Worm (Caenorhabditis elegans) whole organism, L1 larva: Measurements from ENCODE around the gene srd-18.
"Not testable (repeated sequence)": the region's sequence is repeated elsewhere in the genome, so short reads cannot be mapped to it uniquely, and the experiment has no call there.

Experiments used
- C16A3.4 ChIP-seq: fragments of 150-350 bp; optimal IDR thresholded peaks from 2 replicates; lab custom pipeline; 2014; ENCODE audit warnings: missing biosample characterization, missing genetic modification characterization
- C34B4.2 ChIP-seq: sonication (generic microtip); optimal IDR thresholded peaks from 2 replicates; lab custom pipeline; 2017; ENCODE audit warnings: mild to moderate bottlenecking, missing genetic modification characterization, missing compliant biosample characterization
- F16B12.6 ChIP-seq: fragments of 150-350 bp; optimal IDR thresholded peaks from 2 replicates; lab custom pipeline; 2014; ENCODE audit warnings: missing biosample characterization, missing genetic modification characterization
- Y116A8C.19 ChIP-seq: sonication (generic microtip); optimal IDR thresholded peaks from 2 replicates; lab custom pipeline; 2016; ENCODE audit warnings: missing compliant biosample characterization, missing genetic modification characterization, borderline replicate concordance
- aha-1 ChIP-seq: fragments of 150-350 bp; optimal IDR thresholded peaks from 2 replicates; lab custom pipeline; 2014; ENCODE audit warnings: missing biosample characterization, missing genetic modification characterization
- alr-1 ChIP-seq: fragments of 200-800 bp; sonication (Bioruptor generic); optimal IDR thresholded peaks from 2 replicates; lab custom pipeline; 2018; ENCODE audit warnings: borderline replicate concordance, mild to moderate bottlenecking, missing genetic modification characterization, missing compliant biosample characterization
- aly-2 ChIP-seq: fragments of 150-350 bp; optimal IDR thresholded peaks from 2 replicates; lab custom pipeline; 2014; ENCODE audit warnings: missing biosample characterization, missing genetic modification characterization
- blmp-1 ChIP-seq: fragments of 150-350 bp; optimal IDR thresholded peaks from 2 replicates; lab custom pipeline; 2014; ENCODE audit warnings: missing biosample characterization, missing genetic modification characterization
- ceh-90 ChIP-seq: sonication (generic microtip); optimal IDR thresholded peaks from 2 replicates; lab custom pipeline; 2016; ENCODE audit warnings: missing genetic modification characterization, missing compliant biosample characterization
- ces-1 ChIP-seq: fragments of 150-350 bp; optimal IDR thresholded peaks from 2 replicates; lab custom pipeline; 2014; ENCODE audit warnings: missing biosample characterization, missing genetic modification reagents, missing genetic modification characterization
- dsc-1 ChIP-seq: sonication (generic microtip); optimal IDR thresholded peaks from 2 replicates; lab custom pipeline; 2016; ENCODE audit warnings: mild to moderate bottlenecking, missing genetic modification characterization, missing compliant biosample characterization
- efl-1 ChIP-seq, 4 experiments: fragments of 150-350 bp; optimal IDR thresholded peaks in 3 of 4; peaks in 1 of 4; 1 replicate in 1 of 4; 2 replicates in 3 of 4; lab custom pipeline; 2014; ENCODE audit warnings: missing biosample characterization in 2 of 4, missing genetic modification characterization in 2 of 4, missing genetic modification reagents in 2 of 4
- efl-3 ChIP-seq: fragments of 200-800 bp; sonication (Bioruptor generic); optimal IDR thresholded peaks from 2 replicates; lab custom pipeline; 2018; ENCODE audit warnings: mild to moderate bottlenecking, missing genetic modification characterization, missing compliant biosample characterization
- elt-2 ChIP-seq: sonication (generic microtip); optimal IDR thresholded peaks from 2 replicates; lab custom pipeline; 2016; ENCODE audit warnings: missing genetic modification characterization, mild to moderate bottlenecking, inconsistent platforms, missing compliant biosample characterization, missing genetic modification reagents
- elt-3 ChIP-seq, 6 experiments: fragments of 150-350 bp in 1 of 6; sonication (generic microtip); optimal IDR thresholded peaks; 2 replicates each; lab custom pipeline; 2017 to 2018; ENCODE audit warnings: missing biosample characterization in 6 of 6, missing genetic modification characterization in 6 of 6, inconsistent platforms in 1 of 6
- ets-5 ChIP-seq: fragments of 200-800 bp; sonication (Bioruptor generic); IDR thresholded peaks from 2 replicates; pipeline ENCODE4 v1.3.6; 2022; ENCODE audit warnings: missing genetic modification characterization, missing compliant biosample characterization
- fos-1 ChIP-seq: fragments of 150-350 bp; optimal IDR thresholded peaks from 2 replicates; lab custom pipeline; 2014; ENCODE audit warnings: missing biosample characterization, missing genetic modification characterization
- grh-1 ChIP-seq: fragments of 200-800 bp; sonication (Bioruptor generic); IDR thresholded peaks from 2 replicates; pipeline ENCODE4 v1.3.6; 2022; ENCODE audit warnings: missing genetic modification reagents, missing genetic modification characterization, missing compliant biosample characterization
- hlh-17 ChIP-seq: fragments of 200-800 bp; sonication (Bioruptor generic); optimal IDR thresholded peaks from 2 replicates; lab custom pipeline; 2018; ENCODE audit warnings: missing genetic modification characterization, mild to moderate bottlenecking, missing compliant biosample characterization, moderate library complexity, borderline replicate concordance
- hlh-4 ChIP-seq: sonication (generic microtip); optimal IDR thresholded peaks from 2 replicates; lab custom pipeline; 2016; ENCODE audit warnings: mild to moderate bottlenecking, missing genetic modification characterization, missing compliant biosample characterization
- irx-1 ChIP-seq: sonication (generic microtip); optimal IDR thresholded peaks from 2 replicates; lab custom pipeline; 2016; ENCODE audit warnings: missing genetic modification characterization, missing compliant biosample characterization
- jun-1 ChIP-seq: fragments of 150-350 bp; optimal IDR thresholded peaks from 2 replicates; lab custom pipeline; 2014; ENCODE audit warnings: missing biosample characterization, missing genetic modification reagents, missing genetic modification characterization
- lin-15B ChIP-seq: fragments of 150-350 bp; sonication (generic microtip); optimal IDR thresholded peaks from 3 replicates; lab custom pipeline; 2014; ENCODE audit warnings: missing biosample characterization, missing genetic modification characterization
- lir-3 ChIP-seq: sonication (generic microtip); optimal IDR thresholded peaks from 2 replicates; lab custom pipeline; 2016; ENCODE audit warnings: mild to moderate bottlenecking, missing genetic modification characterization, moderate library complexity, missing compliant biosample characterization; ENCODE audit not compliant: poor library complexity
- mdl-1 ChIP-seq, 2 experiments: fragments of 150-350 bp; optimal IDR thresholded peaks; 2 replicates each; lab custom pipeline; 2014 to 2017; ENCODE audit warnings: missing biosample characterization in 2 of 2, missing genetic modification characterization in 2 of 2, inconsistent platforms in 1 of 2
- mep-1 ChIP-seq: fragments of 150-350 bp; optimal IDR thresholded peaks from 2 replicates; lab custom pipeline; 2014; ENCODE audit warnings: missing biosample characterization, missing genetic modification characterization
- nhr-12 ChIP-seq: sonication (generic microtip); optimal IDR thresholded peaks from 2 replicates; lab custom pipeline; 2017; ENCODE audit warnings: missing biosample characterization, missing genetic modification characterization
- nhr-237 ChIP-seq: fragments of 150-350 bp; optimal IDR thresholded peaks from 2 replicates; lab custom pipeline; 2014; ENCODE audit warnings: missing biosample characterization, missing genetic modification characterization
- nhr-28 ChIP-seq: fragments of 150-350 bp; optimal IDR thresholded peaks from 2 replicates; lab custom pipeline; 2014; ENCODE audit warnings: missing biosample characterization, missing genetic modification characterization
- nhr-71 ChIP-seq: sonication (generic microtip); optimal IDR thresholded peaks from 2 replicates; lab custom pipeline; 2016; ENCODE audit warnings: mild to moderate bottlenecking, missing genetic modification characterization, moderate library complexity, missing compliant biosample characterization
- nhr-77 ChIP-seq: fragments of 150-350 bp; optimal IDR thresholded peaks from 2 replicates; lab custom pipeline; 2014; ENCODE audit warnings: missing biosample characterization, missing genetic modification characterization
- nhr-84 ChIP-seq: sonication (generic microtip); optimal IDR thresholded peaks from 2 replicates; lab custom pipeline; 2017; ENCODE audit warnings: missing biosample characterization, missing genetic modification characterization
- pax-3 ChIP-seq: fragments of 200-800 bp; sonication (Bioruptor generic); optimal IDR thresholded peaks from 2 replicates; lab custom pipeline; 2018; ENCODE audit warnings: mild to moderate bottlenecking, missing genetic modification characterization, moderate library complexity, missing compliant biosample characterization
- skn-1 ChIP-seq: fragments of 150-350 bp; optimal IDR thresholded peaks from 2 replicates; lab custom pipeline; 2014; ENCODE audit warnings: missing biosample characterization, missing genetic modification characterization
- snu-23 ChIP-seq: sonication (generic microtip); optimal IDR thresholded peaks from 2 replicates; lab custom pipeline; 2016; ENCODE audit warnings: missing genetic modification characterization, missing compliant biosample characterization
- sox-4 ChIP-seq: sonication (generic microtip); optimal IDR thresholded peaks from 2 replicates; lab custom pipeline; 2016; ENCODE audit warnings: missing genetic modification characterization, missing compliant biosample characterization
- swsn-7 ChIP-seq: sonication (generic microtip); optimal IDR thresholded peaks from 2 replicates; lab custom pipeline; 2016; ENCODE audit warnings: missing genetic modification characterization, missing compliant biosample characterization
- tbx-2 ChIP-seq: sonication (generic microtip); optimal IDR thresholded peaks from 2 replicates; lab custom pipeline; 2016; ENCODE audit warnings: missing genetic modification characterization, missing compliant biosample characterization
- unc-130 ChIP-seq: fragments of 150-350 bp; optimal IDR thresholded peaks from 2 replicates; lab custom pipeline; 2017; ENCODE audit warnings: missing biosample characterization, missing genetic modification characterization, inconsistent platforms
- ztf-4 ChIP-seq: fragments of 150-350 bp; optimal IDR thresholded peaks from 2 replicates; lab custom pipeline; 2014; ENCODE audit warnings: missing biosample characterization, missing genetic modification characterization

Gene srd-18

DNA sequence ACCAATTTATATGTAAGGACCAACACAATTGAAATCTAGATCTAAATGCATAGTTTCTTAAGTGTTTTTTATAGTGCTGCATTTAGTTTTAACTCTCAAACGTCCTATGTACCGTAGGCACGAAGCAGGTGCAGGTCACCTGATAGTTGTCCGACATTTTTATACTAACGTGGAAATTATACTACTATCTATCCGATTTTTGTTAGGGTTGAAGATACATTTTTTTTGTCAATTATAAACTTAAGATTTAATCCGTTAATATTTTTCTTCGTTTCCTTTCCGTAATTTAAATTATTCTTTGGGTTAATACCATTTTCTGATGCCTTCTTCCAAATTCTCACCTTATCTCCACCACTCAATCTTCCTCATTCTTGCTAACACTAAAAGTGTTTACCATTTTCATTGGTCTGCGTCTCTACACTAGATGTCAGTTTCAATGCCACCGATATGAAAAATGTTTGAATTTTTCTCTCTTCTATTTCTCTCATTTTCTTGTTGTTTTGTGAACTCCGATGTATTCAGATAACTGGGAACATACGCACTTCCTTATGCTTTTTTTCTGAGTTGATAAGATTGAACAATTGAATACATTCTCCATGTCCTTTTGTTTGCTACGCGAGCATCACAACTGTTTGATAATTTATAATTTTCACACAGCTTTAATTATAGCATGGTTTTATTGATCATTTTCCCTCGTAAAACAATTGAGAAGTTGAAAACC lies 18.7 kb upstream of the srd-18 start, which contains the start of gene Y2H9A.4 (continued):
- no peak for TF ChIP-seq jun-1 (tag; lab: Kevin White, UChicago)
- no peak for TF ChIP-seq nhr-28 (tag; lab: Kevin White, UChicago)
- TF ChIP-seq elt-2 = no peak
- no peak for TF ChIP-seq ets-5 (GFP tag; lab: Robert Waterston, UW)
- TF ChIP-seq C34B4.2 (tag; lab: Kevin White, UChicago) = no peak
- no peak for TF ChIP-seq ces-1 (GFP tag; lab: Kevin White, UChicago)
- no peak for TF ChIP-seq hlh-17
- TF ChIP-seq ceh-90 = no peak
- no peak for TF ChIP-seq lin-15B
- no peak for TF ChIP-seq grh-1 (GFP tag; lab: Robert Waterston, UW)
- no peak for TF ChIP-seq ztf-4
- TF ChIP-seq Y116A8C.19 (tag; lab: Kevin White, UChicago) = no peak
- peak in 1 of 2 experiments; percentile 4 for TF ChIP-seq efl-1 (optimal IDR thresholded peaks at IDR 0.05; lab: Kevin White, UChicago)
- TF ChIP-seq efl-1 (GFP tag; optimal IDR thresholded peaks at IDR 0.05 in 1 of 2; lab: Kevin White, UChicago) = no peak
- TF ChIP-seq skn-1 (tag; lab: Kevin White, UChicago) = no peak
- TF ChIP-seq alr-1 (tag; lab: Kevin White, UChicago) = no peak
- TF ChIP-seq F16B12.6 (tag; lab: Kevin White, UChicago) = no peak

DNA sequence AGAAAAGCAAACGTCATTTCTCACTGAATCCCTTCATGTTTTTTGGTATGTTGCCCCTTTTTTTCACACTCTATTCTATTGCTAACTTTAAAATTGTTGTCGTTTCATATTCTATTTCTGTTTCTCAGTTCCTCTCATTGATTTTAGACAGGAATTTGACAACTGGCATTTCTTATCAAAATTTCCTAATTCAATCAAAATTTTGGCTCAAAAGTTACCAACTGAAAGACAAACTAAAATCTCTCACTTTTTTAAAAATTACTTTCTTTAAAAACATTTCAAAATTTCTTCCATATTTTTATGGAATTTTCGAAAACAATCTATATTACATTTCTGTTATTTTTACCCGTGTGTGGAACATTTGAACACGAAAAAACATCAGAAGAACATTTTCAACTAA lies 16.9 kb upstream of the srd-18 start, which contains the start of gene Y2H9A.6:
Gene Y2H9A.6, plus strand, starts transcription at position 301 of the 400 bp plus-strand sequence.
- not testable (repeated sequence) for TF ChIP-seq efl-1 (optimal IDR thresholded peaks at IDR 0.05; lab: Kevin White, UChicago); efl-1 (GFP tag; optimal IDR thresholded peaks at IDR 0.05 in 1 of 2; lab: Kevin White, UChicago); irx-1 (tag; lab: Kevin White, UChicago); pax-3 (tag; lab: Kevin White, UChicago)

DNA sequence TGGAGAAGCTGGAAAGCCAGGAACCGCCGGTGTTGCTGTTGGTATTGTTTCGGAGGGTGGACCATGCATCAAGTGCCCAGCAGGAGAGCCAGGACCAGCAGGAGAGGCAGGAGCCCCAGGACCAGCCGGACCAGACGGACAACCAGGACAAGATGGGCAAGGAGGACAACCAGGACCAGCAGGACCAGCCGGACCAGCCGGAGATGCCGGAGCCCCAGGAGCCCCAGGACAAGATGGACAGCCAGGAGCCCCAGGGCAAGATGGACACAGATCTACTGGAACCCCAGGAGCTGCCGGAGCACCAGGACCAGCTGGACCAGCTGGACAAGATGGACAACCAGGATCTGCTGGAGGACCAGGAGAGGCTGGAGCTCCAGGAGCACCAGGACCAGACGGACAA lies 16.2 kb upstream of the srd-18 start:
- no peak for TF ChIP-seq skn-1 (tag; lab: Kevin White, UChicago)
- TF ChIP-seq efl-3 = no peak
- no peak for TF ChIP-seq mdl-1 (tag; optimal IDR thresholded peaks at IDR 0.05; lab: Kevin White, UChicago)
- TF ChIP-seq aly-2 (tag; lab: Kevin White, UChicago) = no peak
- TF ChIP-seq nhr-84 (tag; lab: Kevin White, UChicago) = no peak
- TF ChIP-seq nhr-12 (tag; lab: Kevin White, UChicago) = no peak
- no peak for TF ChIP-seq aha-1
- TF ChIP-seq blmp-1 (tag; lab: Kevin White, UChicago) = no peak
- no peak for TF ChIP-seq dsc-1 (tag; lab: Kevin White, UChicago)
- no peak for TF ChIP-seq grh-1 (GFP tag; lab: Robert Waterston, UW)
- no peak for TF ChIP-seq fos-1
- no peak for TF ChIP-seq unc-130 (tag; lab: Kevin White, UChicago)
- TF ChIP-seq nhr-71 (tag; lab: Kevin White, UChicago) = no peak
- TF ChIP-seq sox-4 (tag; lab: Kevin White, UChicago) = no peak
- no peak for TF ChIP-seq elt-3 (tag; optimal IDR thresholded peaks at IDR 0.05; lab: Kevin White, UChicago)
- no peak for TF ChIP-seq snu-23 (GFP tag; lab: Kevin White, UChicago)

DNA sequence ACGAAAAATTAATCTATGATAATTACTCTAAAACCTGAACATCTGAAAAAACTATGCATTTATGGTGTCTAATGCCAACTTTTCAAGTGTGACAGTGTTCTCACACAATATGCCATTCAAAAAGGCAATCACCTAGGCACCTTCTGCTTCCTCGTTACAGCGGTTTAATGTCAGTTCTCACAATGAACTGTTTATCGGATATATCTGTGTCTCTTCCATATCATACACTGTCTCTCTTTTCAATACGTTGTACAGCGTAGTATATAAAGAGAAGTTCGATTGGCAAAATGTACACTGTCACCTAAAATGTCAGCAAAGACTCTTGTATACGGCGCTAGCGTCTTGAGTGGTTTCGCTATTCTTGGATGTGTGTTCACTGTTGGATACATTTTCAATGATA lies 15.0 kb upstream of the srd-18 start, which contains the start of gene col-162:
Gene col-162, plus strand, starts transcription at position 301 of the 400 bp plus-strand sequence.
- TF ChIP-seq mep-1 (tag; lab: Kevin White, UChicago) (no peak), hlh-4 (tag; lab: Kevin White, UChicago) (no peak), lir-3 (tag; lab: Kevin White, UChicago) (no peak), swsn-7 (tag; lab: Kevin White, UChicago) (no peak), nhr-77 (no peak), tbx-2 (tag; lab: Kevin White, UChicago) (no peak), aly-2 (tag; lab: Kevin White, UChicago) (no peak), C16A3.4 (tag; lab: Kevin White, UChicago) (no peak), nhr-237 (tag; lab: Kevin White, UChicago) (no peak), nhr-28 (tag; lab: Kevin White, UChicago) (no peak), hlh-17 (no peak)
